Comparison of ENCODE assay signal across 5 fruit fly cellular contexts in genomic region chr2L:20783044-20783443, dm6.
A peak's percentile ranks its signal among the peaks of the same experiment; 100 is the strongest.
TF ChIP-seq lines count a peak whose summit lies in the region.

No protein-coding gene starts in this region.

- no peak for TF ChIP-seq CTCF in whole organism, embryonic (GFP tag; optimal IDR thresholded peaks at IDR 0.05; lab: Kevin White, UChicago)

TF ChIP-seq in whole organism, 6 proteins besides CTCF, POLR2A, EP300 and RAD21:
- TF ChIP-seq Dll (optimal IDR thresholded peaks at IDR 0.05; lab: Kevin White, UChicago) (peak; percentile 55), pan (optimal IDR thresholded peaks at IDR 0.05; lab: Kevin White, UChicago) (no peak)

TF ChIP-seq in whole organism, adult, 20 proteins besides CTCF, POLR2A, EP300 and RAD21:
- peak; percentile 86 for TF ChIP-seq ovo (GFP tag; optimal IDR thresholded peaks at IDR 0.05; lab: Kevin White, UChicago)
- TF ChIP-seq CG14711 (tag; optimal IDR thresholded peaks at IDR 0.05; lab: Kevin White, UChicago): no peak
- TF ChIP-seq CG7101 (tag; optimal IDR thresholded peaks at IDR 0.05; lab: Kevin White, UChicago): no peak
- peak; percentile 34 for TF ChIP-seq toe (GFP tag; optimal IDR thresholded peaks at IDR 0.05; lab: Kevin White, UChicago)
- TF ChIP-seq pad (GFP tag; optimal IDR thresholded peaks at IDR 0.05; lab: Kevin White, UChicago): peak; percentile 28
TF ChIP-seq in whole organism, adult: peak in this region for 3.

TF ChIP-seq in whole organism, embryonic, 481 proteins besides CTCF, POLR2A, EP300 and RAD21 (continues in another document):
- TF ChIP-seq schlank (tag; optimal IDR thresholded peaks at IDR 0.05; lab: Kevin White, UChicago) (no peak), hkb (optimal IDR thresholded peaks at IDR 0.05; lab: Kevin White, UChicago) (no peak), hkb (GFP tag; IDR thresholded peaks at IDR 0.05; lab: Robert Waterston, UW) (no peak), maf-S (GFP tag; optimal IDR thresholded peaks at IDR 0.05; lab: Kevin White, UChicago) (no peak), gce (GFP tag; IDR thresholded peaks at IDR 0.05; lab: Robert Waterston, UW) (no peak), Fer1 (GFP tag; optimal IDR thresholded peaks at IDR 0.05; lab: Kevin White, UChicago) (no peak), Asciz (GFP tag; optimal IDR thresholded peaks at IDR 0.05; lab: Kevin White, UChicago) (no peak), HmgZ (tag; optimal IDR thresholded peaks at IDR 0.05; lab: Kevin White, UChicago) (no peak), CG11398 (GFP tag; optimal IDR thresholded peaks at IDR 0.05; lab: Kevin White, UChicago) (no peak), repo (GFP tag; optimal IDR thresholded peaks at IDR 0.05; lab: Kevin White, UChicago) (no peak), Nf-YB (GFP tag; optimal IDR thresholded peaks at IDR 0.05; lab: Kevin White, UChicago) (peak; percentile 98), CG6791 (GFP tag; IDR thresholded peaks at IDR 0.05; lab: Robert Waterston, UW; ENCODE audit: partially characterized antibody) (no peak), scrt (GFP tag; optimal IDR thresholded peaks at IDR 0.05; lab: Kevin White, UChicago) (no peak), phol (tag; optimal IDR thresholded peaks at IDR 0.05; lab: Kevin White, UChicago) (peak; percentile 17), otp (GFP tag; IDR thresholded peaks at IDR 0.05; lab: Robert Waterston, UW) (no peak), CG4730 (GFP tag; IDR thresholded peaks at IDR 0.05; lab: Robert Waterston, UW) (no peak), CG12155 (GFP tag; optimal IDR thresholded peaks at IDR 0.05; lab: Kevin White, UChicago) (peak; percentile 2), CG3163 (GFP tag; optimal IDR thresholded peaks at IDR 0.05; lab: Kevin White, UChicago) (no peak), disco-r (GFP tag; optimal IDR thresholded peaks at IDR 0.05; lab: Kevin White, UChicago) (no peak), Stat92E (GFP tag; optimal IDR thresholded peaks at IDR 0.05; lab: Kevin White, UChicago) (no peak), ara (GFP tag; IDR thresholded peaks at IDR 0.05; lab: Robert Waterston, UW) (0 out of 2 replicates have a peak, but pooled peaks have one; percentile 27), CG7745 (tag; optimal IDR thresholded peaks at IDR 0.05; lab: Kevin White, UChicago) (no peak), trh (GFP tag; optimal IDR thresholded peaks at IDR 0.05; lab: Kevin White, UChicago) (no peak), CG11093 (GFP tag; IDR thresholded peaks at IDR 0.05; lab: Robert Waterston, UW) (no peak), Side (GFP tag; optimal IDR thresholded peaks at IDR 0.05; lab: Kevin White, UChicago) (no peak), CG10209 (GFP tag; optimal IDR thresholded peaks at IDR 0.05; lab: Kevin White, UChicago) (no peak), CG6175 (GFP tag; IDR thresholded peaks at IDR 0.05; lab: Robert Waterston, UW) (no peak), eve (GFP tag; optimal IDR thresholded peaks at IDR 0.05; lab: Kevin White, UChicago) (no peak), E2f1 (GFP tag; IDR thresholded peaks at IDR 0.05; lab: Robert Waterston, UW) (no peak), sug (tag; optimal IDR thresholded peaks at IDR 0.05; lab: Kevin White, UChicago) (peak; percentile 7)

TF ChIP-seq in whole organism, prepupa, 60 proteins besides CTCF, POLR2A, EP300 and RAD21:
- TF ChIP-seq fd85E (GFP tag; optimal IDR thresholded peaks at IDR 0.05; lab: Kevin White, UChicago): no peak
- TF ChIP-seq svp (GFP tag; lab: Kevin White, UChicago): peak; percentile 48
- no peak for TF ChIP-seq Sox15 (GFP tag; optimal IDR thresholded peaks at IDR 0.05; lab: Kevin White, UChicago)
- no peak for TF ChIP-seq lz (GFP tag; optimal IDR thresholded peaks at IDR 0.05; lab: Kevin White, UChicago)
- no peak for TF ChIP-seq CG15336 (GFP tag; IDR thresholded peaks at IDR 0.05; lab: Robert Waterston, UW)
- TF ChIP-seq CG7368 (GFP tag; optimal IDR thresholded peaks at IDR 0.05; lab: Kevin White, UChicago): no peak
- peak; percentile 16 for TF ChIP-seq Eip78C (GFP tag; lab: Kevin White, UChicago)
- TF ChIP-seq CG16779 (tag; optimal IDR thresholded peaks at IDR 0.05; lab: Kevin White, UChicago): no peak
- TF ChIP-seq dac (GFP tag; optimal IDR thresholded peaks at IDR 0.05; lab: Kevin White, UChicago): no peak
- TF ChIP-seq Hr38 (GFP tag; optimal IDR thresholded peaks at IDR 0.05; lab: Kevin White, UChicago): no peak
- no peak for TF ChIP-seq Gug (GFP tag; IDR thresholded peaks at IDR 0.05; lab: Robert Waterston, UW)
- no peak for TF ChIP-seq CG3032 (tag; optimal IDR thresholded peaks at IDR 0.05; lab: Kevin White, UChicago)
- TF ChIP-seq CG6163 (GFP tag; IDR thresholded peaks at IDR 0.05; lab: Robert Waterston, UW): 0 out of 3 replicates have a peak, but pooled peaks have one; percentile 12
- no peak for TF ChIP-seq Hr4 (GFP tag; optimal IDR thresholded peaks at IDR 0.05; lab: Kevin White, UChicago)
- TF ChIP-seq spab (GFP tag; optimal IDR thresholded peaks at IDR 0.05; lab: Kevin White, UChicago): no peak
- TF ChIP-seq esn (GFP tag; optimal IDR thresholded peaks at IDR 0.05; lab: Kevin White, UChicago): peak; percentile 5
- peak; percentile 4 for TF ChIP-seq Smox (GFP tag; optimal IDR thresholded peaks at IDR 0.05; lab: Kevin White, UChicago)
- TF ChIP-seq CG11902 (GFP tag; optimal IDR thresholded peaks at IDR 0.05; lab: Kevin White, UChicago): no peak
- TF ChIP-seq cyc (GFP tag; optimal IDR thresholded peaks at IDR 0.05; lab: Kevin White, UChicago): no peak
- no peak for TF ChIP-seq ss (GFP tag; optimal IDR thresholded peaks at IDR 0.05; lab: Kevin White, UChicago)
- TF ChIP-seq CG32006 (GFP tag; optimal IDR thresholded peaks at IDR 0.05; lab: Kevin White, UChicago): no peak
- TF ChIP-seq Eip75B (GFP tag; optimal IDR thresholded peaks at IDR 0.05; lab: Kevin White, UChicago): no peak
- TF ChIP-seq CG4318 (GFP tag; optimal IDR thresholded peaks at IDR 0.05; lab: Kevin White, UChicago): no peak
- no peak for TF ChIP-seq Ets21C (GFP tag; optimal IDR thresholded peaks at IDR 0.05; lab: Kevin White, UChicago)
- TF ChIP-seq CG8319 (GFP tag; optimal IDR thresholded peaks at IDR 0.05; lab: Kevin White, UChicago): no peak
- no peak for TF ChIP-seq topi (GFP tag; optimal IDR thresholded peaks at IDR 0.05; lab: Kevin White, UChicago)
- no peak for TF ChIP-seq CG9139 (GFP tag; optimal IDR thresholded peaks at IDR 0.05; lab: Kevin White, UChicago)
- no peak for TF ChIP-seq dsx (GFP tag; optimal IDR thresholded peaks at IDR 0.05; lab: Kevin White, UChicago; ENCODE audit: poor library complexity, severe bottlenecking)
- no peak for TF ChIP-seq CG8119 (GFP tag; IDR thresholded peaks at IDR 0.05; lab: Robert Waterston, UW)
- no peak for TF ChIP-seq Ets96B (tag; optimal IDR thresholded peaks at IDR 0.05; lab: Kevin White, UChicago)
- no peak for TF ChIP-seq Met (GFP tag; optimal IDR thresholded peaks at IDR 0.05; lab: Kevin White, UChicago)

TF ChIP-seq in whole organism, wandering third instar larva, 38 proteins besides CTCF, POLR2A, EP300 and RAD21:
- TF ChIP-seq psq (GFP tag; optimal IDR thresholded peaks at IDR 0.05; lab: Kevin White, UChicago) (peak; percentile 82), woc (GFP tag; optimal IDR thresholded peaks at IDR 0.05; lab: Kevin White, UChicago) (no peak)
